Fruit fly (Drosophila melanogaster): ENCODE results near the gene CG14110.
A peak's percentile ranks its signal among the peaks of the same experiment; 100 is the strongest.

Gene CG14110

DNA sequence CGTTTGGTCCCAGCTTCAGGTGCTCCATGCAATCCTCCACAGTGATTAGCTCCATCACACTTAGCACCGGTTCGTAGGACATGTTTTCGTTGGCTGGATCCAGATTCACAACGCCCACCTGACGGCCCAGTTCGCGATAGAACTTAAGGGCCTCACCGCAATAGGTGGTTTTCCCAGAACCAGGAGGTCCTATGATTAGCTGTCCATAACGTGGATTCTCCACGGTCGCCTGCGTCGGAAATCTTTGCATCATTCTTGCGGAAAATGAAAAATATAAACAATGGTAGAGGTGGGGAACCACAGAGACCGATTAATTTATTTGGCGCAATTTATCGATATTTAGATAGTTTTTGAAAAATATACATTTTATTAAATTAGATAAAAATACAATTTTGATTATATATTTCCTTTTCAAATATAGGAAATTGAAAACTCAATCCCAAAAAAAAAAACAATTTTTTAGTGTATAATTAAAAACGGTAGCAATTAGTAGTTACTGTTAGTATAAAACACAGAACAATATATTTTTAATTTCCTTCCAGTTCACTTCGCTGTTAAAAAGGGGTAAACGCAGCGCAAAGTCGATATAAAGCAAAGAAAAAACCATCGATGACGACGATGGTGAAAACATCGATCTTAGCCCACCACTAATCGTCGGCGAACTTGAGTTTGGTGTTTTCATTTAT lies 27.8 kb downstream of the CG14110 start, which contains the start of the genes CG10222 and flr (continued):
- no peak for TF ChIP-seq Smox (GFP tag; optimal IDR thresholded peaks at IDR 0.05)
- TF ChIP-seq CG11902 (GFP tag; optimal IDR thresholded peaks at IDR 0.05) = no peak
- TF ChIP-seq CG4318 (GFP tag; optimal IDR thresholded peaks at IDR 0.05) = no peak
- TF ChIP-seq spab (GFP tag; optimal IDR thresholded peaks at IDR 0.05) = no peak
- TF ChIP-seq Met (GFP tag; optimal IDR thresholded peaks at IDR 0.05) = peak; percentile 24
- TF ChIP-seq CG1621 (tag; optimal IDR thresholded peaks at IDR 0.05) = no peak
- no peak for TF ChIP-seq fd59A (GFP tag; optimal IDR thresholded peaks at IDR 0.05)
- TF ChIP-seq ss (GFP tag; optimal IDR thresholded peaks at IDR 0.05) = no peak

DNA sequence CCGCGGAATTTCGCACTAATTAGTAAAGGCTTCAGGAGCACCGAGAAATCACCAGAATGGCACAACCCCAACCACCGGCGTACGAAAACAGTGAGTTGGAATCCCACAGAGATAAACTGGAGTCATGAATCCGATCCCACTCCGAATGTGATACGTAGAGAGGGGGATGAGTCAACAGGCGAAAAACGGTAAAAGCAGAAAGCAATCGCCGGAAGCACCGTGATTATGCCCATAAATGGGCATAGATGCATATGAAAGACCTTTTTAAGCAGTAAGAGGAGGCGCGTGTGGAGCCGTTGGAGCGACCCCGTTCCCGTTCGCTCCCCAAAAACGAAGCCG lies 28.3 kb downstream of the CG14110 start:
- TF ChIP-seq CG6808 (GFP tag; optimal IDR thresholded peaks at IDR 0.05) = no peak
- no peak for TF ChIP-seq CG15336 (GFP tag; IDR thresholded peaks at IDR 0.05)
- no peak for TF ChIP-seq CG8119 (GFP tag; IDR thresholded peaks at IDR 0.05)
- TF ChIP-seq CG6276 (GFP tag; optimal IDR thresholded peaks at IDR 0.05) = no peak
- no peak for TF ChIP-seq Lpt (GFP tag; optimal IDR thresholded peaks at IDR 0.05)
- TF ChIP-seq svp (GFP tag) = peak; percentile 42
- peak; percentile 43 for TF ChIP-seq CG1621 (tag; optimal IDR thresholded peaks at IDR 0.05)

DNA sequence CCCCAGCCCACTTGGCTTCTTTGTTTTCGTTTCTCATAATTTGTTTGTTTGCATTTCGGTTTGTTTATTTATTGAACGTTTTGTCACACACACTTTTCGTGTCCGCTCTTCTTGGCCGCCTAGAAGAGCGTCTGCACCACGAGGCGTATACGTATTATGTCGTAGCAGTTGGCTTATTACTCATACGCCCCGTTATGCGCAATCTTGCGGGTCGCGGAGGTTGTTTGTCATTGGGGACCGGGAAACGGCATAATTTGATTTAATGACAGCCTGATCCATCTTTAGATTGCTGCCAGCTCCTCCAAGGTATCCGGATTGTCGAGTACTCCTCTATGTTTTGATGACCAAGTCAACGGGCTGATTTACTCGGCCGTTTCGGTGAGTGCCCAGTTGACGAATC lies 35.6 kb downstream of the CG14110 start:
- TF ChIP-seq dsx (GFP tag; optimal IDR thresholded peaks at IDR 0.05; ENCODE audit: poor library complexity, severe bottlenecking) (no peak), CG3032 (tag; optimal IDR thresholded peaks at IDR 0.05) (no peak), acj6 (GFP tag; optimal IDR thresholded peaks at IDR 0.05) (no peak), CG7368 (GFP tag; optimal IDR thresholded peaks at IDR 0.05) (no peak), CG11294 (GFP tag; IDR thresholded peaks at IDR 0.05) (no peak), Eip93F (GFP tag; optimal IDR thresholded peaks at IDR 0.05) (no peak), CG10631 (GFP tag; optimal IDR thresholded peaks at IDR 0.05) (no peak), svp (GFP tag) (no peak)

DNA sequence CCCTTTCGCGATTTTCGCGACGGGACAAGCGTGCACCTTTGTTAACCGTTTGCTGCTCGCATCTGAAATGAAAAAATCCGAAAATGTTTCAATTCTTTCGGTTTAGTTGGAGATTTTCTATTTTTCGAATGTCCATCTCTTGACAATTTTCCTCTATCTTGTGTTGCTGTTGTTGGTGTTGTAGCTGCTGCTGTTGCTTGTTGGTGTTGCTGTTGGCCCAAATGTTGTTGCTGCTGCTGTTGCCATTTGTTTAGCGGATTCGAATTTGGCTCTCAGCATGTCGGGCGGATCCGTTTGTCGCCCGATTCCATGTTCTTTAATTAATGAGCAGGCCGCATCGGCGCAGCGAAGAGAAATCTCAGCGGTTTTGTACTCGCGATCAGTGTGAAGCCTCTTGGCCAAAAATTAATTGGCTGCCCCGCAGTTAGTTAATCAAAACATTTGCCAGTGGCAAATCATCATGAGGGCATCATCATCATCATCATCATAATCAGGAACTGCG lies 37.7 kb downstream of the CG14110 start, which contains the start of gene CG32121:
TSS of gene CG32121 (minus strand) at position 51 of the 502 bp plus-strand sequence.
- TF ChIP-seq CG8319 (GFP tag; optimal IDR thresholded peaks at IDR 0.05) (no peak), CG3919 (GFP tag; optimal IDR thresholded peaks at IDR 0.05) (no peak), Eip78C (GFP tag) (no peak), eg (GFP tag; IDR thresholded peaks at IDR 0.05) (no peak), CG6276 (GFP tag; optimal IDR thresholded peaks at IDR 0.05) (no peak), fd85E (GFP tag; optimal IDR thresholded peaks at IDR 0.05) (no peak), spab (GFP tag; optimal IDR thresholded peaks at IDR 0.05) (no peak), CG16779 (tag; optimal IDR thresholded peaks at IDR 0.05) (no peak), dsx (GFP tag; optimal IDR thresholded peaks at IDR 0.05; ENCODE audit: poor library complexity, severe bottlenecking) (no peak), achi (GFP tag; optimal IDR thresholded peaks at IDR 0.05) (no peak), CG6792 (GFP tag; optimal IDR thresholded peaks at IDR 0.05) (no peak)

DNA sequence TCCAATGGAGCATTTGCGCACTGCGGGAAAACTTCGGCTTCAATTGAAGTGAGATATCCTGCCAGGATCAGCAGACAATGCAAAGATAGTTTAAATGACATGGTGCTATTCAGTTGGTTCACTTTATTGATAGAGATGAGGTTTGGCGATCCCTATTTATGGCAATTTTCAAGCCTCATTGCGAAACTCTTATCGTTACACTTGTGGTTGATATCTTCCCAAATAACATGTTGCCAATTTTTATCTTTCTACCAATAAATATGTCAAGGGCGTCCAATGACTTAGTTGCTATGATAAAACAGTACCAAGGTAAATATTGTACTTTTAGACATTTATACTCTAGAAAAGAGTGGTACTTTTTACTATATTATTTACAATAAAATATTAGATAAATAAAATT lies 39.5 kb downstream of the CG14110 start, which contains the start of gene CG33263:
TSS of gene CG33263 (minus strand) at position 101 of the 400 bp plus-strand sequence.
- TF ChIP-seq topi (GFP tag; optimal IDR thresholded peaks at IDR 0.05) (no peak), Eip93F (GFP tag; optimal IDR thresholded peaks at IDR 0.05) (no peak), CG16779 (tag; optimal IDR thresholded peaks at IDR 0.05) (no peak), CG8319 (GFP tag; optimal IDR thresholded peaks at IDR 0.05) (no peak), ss (GFP tag; optimal IDR thresholded peaks at IDR 0.05) (no peak), CG3919 (GFP tag; optimal IDR thresholded peaks at IDR 0.05) (no peak), Eip78C (GFP tag) (no peak), Blimp-1 (GFP tag; optimal IDR thresholded peaks at IDR 0.05) (no peak), CG8632 (GFP tag; optimal IDR thresholded peaks at IDR 0.05) (no peak)
